Fruit fly (Drosophila melanogaster): ENCODE data around the gene CG6324.

DNA sequence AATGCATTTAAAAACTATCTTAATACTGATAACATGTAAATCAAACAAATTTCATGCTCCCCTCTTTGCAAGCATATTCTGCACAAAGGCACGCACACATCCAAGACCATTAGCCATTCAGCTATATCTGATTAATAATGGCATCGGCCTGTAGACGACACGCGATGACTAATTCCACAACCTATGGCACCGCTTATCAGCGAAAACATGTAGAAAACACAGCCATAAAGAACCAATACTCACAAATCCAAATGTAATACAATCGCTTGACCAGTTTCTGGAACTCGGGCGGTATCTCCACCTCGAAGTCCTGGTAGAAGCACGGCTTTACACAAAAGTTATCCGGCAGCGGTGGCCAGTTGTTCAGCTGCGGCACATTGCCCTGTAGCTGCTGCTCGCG is 27.8 kb upstream of the CG6324 start:
- TF ChIP-seq fd59A (GFP tag; optimal IDR thresholded peaks at IDR 0.05) (no peak), dsx (GFP tag; optimal IDR thresholded peaks at IDR 0.05; ENCODE audit: poor library complexity, severe bottlenecking) (no peak), eg (GFP tag; IDR thresholded peaks at IDR 0.05) (no peak), spab (GFP tag; optimal IDR thresholded peaks at IDR 0.05) (no peak), CG32006 (GFP tag; optimal IDR thresholded peaks at IDR 0.05) (no peak), topi (GFP tag; optimal IDR thresholded peaks at IDR 0.05) (no peak), CG6792 (GFP tag; optimal IDR thresholded peaks at IDR 0.05) (no peak), CG16779 (tag; optimal IDR thresholded peaks at IDR 0.05) (no peak), Sox102F (GFP tag; optimal IDR thresholded peaks at IDR 0.05) (no peak), Gug (GFP tag; IDR thresholded peaks at IDR 0.05) (no peak), ss (GFP tag; optimal IDR thresholded peaks at IDR 0.05) (no peak), Hr39 (GFP tag; optimal IDR thresholded peaks at IDR 0.05) (no peak)

Measured in whole organism, prepupa.